Worm (Caenorhabditis elegans) whole organism, L4 larva: Measurements from ENCODE around the gene C35A11.2.

Experiments used
- mes-2 ChIP-seq: sonication (generic microtip); optimal IDR thresholded peaks from 2 replicates; lab custom pipeline; 2016; ENCODE audit warnings: missing genotype, mild to moderate bottlenecking, missing genetic modification characterization, missing compliant biosample characterization; ENCODE audit not compliant: poor library complexity, severe bottlenecking
- zag-1 ChIP-seq: fragments of 150-350 bp; optimal IDR thresholded peaks from 2 replicates; lab custom pipeline; 2014; ENCODE audit warnings: missing biosample characterization, missing genetic modification characterization

- TF ChIP-seq mes-2 (tag; lab: Kevin White, UChicago) (no peak), zag-1 (tag; lab: Kevin White, UChicago) (no peak)
Observed at ce11 chrV:5423120-5423519, 37.0 kb downstream of the C35A11.2 start, which contains the start of gene cyp-14A5.
